Worm (Caenorhabditis elegans): ENCODE data around the gene F47B7.4.

- TF ChIP-seq C38D4.7 (GFP tag; optimal IDR thresholded peaks at IDR 0.05) = no peak
- TF ChIP-seq ceh-6 (GFP tag; optimal IDR thresholded peaks at IDR 0.05) = no peak
- no peak for TF ChIP-seq sox-4 (tag; optimal IDR thresholded peaks at IDR 0.05)
- no peak for TF ChIP-seq dve-1 (tag; optimal IDR thresholded peaks at IDR 0.05)
- TF ChIP-seq tbx-2 (tag; optimal IDR thresholded peaks at IDR 0.05) = no peak
- no peak for TF ChIP-seq dmd-4 (tag; optimal IDR thresholded peaks at IDR 0.05; ENCODE audit: borderline replicate concordance)
Measured at ce11 chrX:3764295-3764694, 2.2 kb downstream of the F47B7.4 start, which contains the start of gene F47B7.3.
